Fruit fly (Drosophila melanogaster) whole organism, embryonic: ENCODE measurements around the gene CG33287.

Source experiments
- Awh ChIP-seq: fragments of 200-800 bp; sonication (Bioruptor generic); IDR thresholded peaks from 2 replicates; pipeline ENCODE4, ENCODE4 v1.3.6; 2022; ENCODE audit warnings: missing biosample characterization, missing genetic modification characterization
- B-H2 ChIP-seq: fragments of 200-800 bp; sonication (Bioruptor generic); optimal IDR thresholded peaks from 2 replicates; lab custom pipeline; 2018; ENCODE audit warnings: missing biosample characterization, mild to moderate bottlenecking, missing genetic modification characterization
- CG10565 ChIP-seq: fragments of 200-800 bp; sonication (Bioruptor generic); optimal IDR thresholded peaks from 3 replicates; lab custom pipeline; 2016; ENCODE audit warnings: missing biosample characterization, mild to moderate bottlenecking, missing genetic modification characterization
- CG11398 ChIP-seq: fragments of 200-800 bp; sonication (Bioruptor generic); optimal IDR thresholded peaks from 2 replicates; lab custom pipeline; 2016; ENCODE audit warnings: missing biosample characterization, missing genetic modification characterization
- CG1233 ChIP-seq: fragments of 200-800 bp; sonication (Bioruptor generic); optimal IDR thresholded peaks from 4 replicates; lab custom pipeline; 2018; ENCODE audit warnings: missing biosample characterization, mild to moderate bottlenecking, missing genetic modification characterization
- CG15011 ChIP-seq: fragments of 200-800 bp; sonication (Bioruptor generic); optimal IDR thresholded peaks from 3 replicates; lab custom pipeline; 2018; ENCODE audit warnings: missing biosample characterization, mild to moderate bottlenecking, missing genetic modification characterization
- CG1603 ChIP-seq: fragments of 200-800 bp; sonication (Bioruptor generic); optimal IDR thresholded peaks from 2 replicates; lab custom pipeline; 2019; ENCODE audit warnings: missing biosample characterization, mild to moderate bottlenecking, missing genetic modification characterization, moderate library complexity
- CG17829 ChIP-seq: fragments of 200-800 bp; optimal IDR thresholded peaks from 2 replicates; lab custom pipeline; 2019; ENCODE audit warnings: missing biosample characterization, mild to moderate bottlenecking, missing genetic modification characterization, moderate library complexity
- CG1832 ChIP-seq: fragments of 200-800 bp; sonication (Bioruptor generic); optimal IDR thresholded peaks from 2 replicates; lab custom pipeline; 2017; ENCODE audit warnings: missing biosample characterization, mild to moderate bottlenecking, missing genetic modification characterization, inconsistent platforms
- CG2129 ChIP-seq: fragments of 200-800 bp; sonication (Bioruptor generic); IDR thresholded peaks from 2 replicates; pipeline ENCODE4 v1.3.6; 2022; ENCODE audit warnings: missing biosample characterization, missing genetic modification characterization; ENCODE audit not compliant: partially characterized antibody
- CG3163 ChIP-seq: fragments of 200-800 bp; sonication (Bioruptor generic); optimal IDR thresholded peaks from 3 replicates; lab custom pipeline; 2016; ENCODE audit warnings: missing biosample characterization, missing genetic modification characterization
- CG32772 ChIP-seq: fragments of 200-800 bp; sonication (Bioruptor generic); IDR thresholded peaks from 2 replicates; pipeline ENCODE4 v1.3.6; 2022; ENCODE audit warnings: missing biosample characterization, missing genetic modification characterization
- CG33213 ChIP-seq: fragments of 200-800 bp; sonication (Bioruptor generic); optimal IDR thresholded peaks from 3 replicates; lab custom pipeline; 2016; ENCODE audit warnings: missing biosample characterization, missing genetic modification characterization
- CG33557 ChIP-seq: fragments of 200-800 bp; sonication (Bioruptor generic); optimal IDR thresholded peaks from 2 replicates; lab custom pipeline; 2019; ENCODE audit warnings: missing biosample characterization, mild to moderate bottlenecking, missing genetic modification characterization, moderate library complexity
- CG3407 ChIP-seq: fragments of 200-800 bp; sonication (Bioruptor generic); optimal IDR thresholded peaks from 2 replicates; lab custom pipeline; 2018; ENCODE audit warnings: missing biosample characterization, mild to moderate bottlenecking, missing genetic modification characterization
- CG3838 ChIP-seq: fragments of 200-800 bp; sonication (Bioruptor generic); optimal IDR thresholded peaks from 3 replicates; lab custom pipeline; 2016; ENCODE audit warnings: missing biosample characterization, missing genetic modification characterization
- CG42726 ChIP-seq: fragments of 200-800 bp; sonication (Bioruptor generic); IDR thresholded peaks from 2 replicates; pipeline ENCODE4 v1.3.6; 2022; ENCODE audit warnings: missing biosample characterization, missing genetic modification characterization; ENCODE audit not compliant: partially characterized antibody
- CG4328 ChIP-seq: fragments of 200-800 bp; sonication (Bioruptor generic); optimal IDR thresholded peaks from 3 replicates; lab custom pipeline; 2017; ENCODE audit warnings: missing biosample characterization, missing genetic modification reagents, missing genetic modification characterization
- CG5245 ChIP-seq: fragments of 200-800 bp; sonication (Bioruptor generic); optimal IDR thresholded peaks from 3 replicates; lab custom pipeline; 2016; ENCODE audit warnings: missing biosample characterization, missing genetic modification characterization
- CG8089 ChIP-seq: fragments of 200-800 bp; sonication (Bioruptor generic); optimal IDR thresholded peaks from 3 replicates; lab custom pipeline; 2016; ENCODE audit warnings: missing biosample characterization, missing genetic modification characterization
- CG8281 ChIP-seq: fragments of 200-800 bp; sonication (Bioruptor generic); optimal IDR thresholded peaks from 2 replicates; lab custom pipeline; 2018; ENCODE audit warnings: missing biosample characterization, mild to moderate bottlenecking, missing genetic modification characterization, moderate library complexity
- CG8944 ChIP-seq: fragments of 200-800 bp; sonication (Bioruptor generic); optimal IDR thresholded peaks from 3 replicates; lab custom pipeline; 2016; ENCODE audit warnings: missing biosample characterization, missing genetic modification characterization
- CG9215 ChIP-seq: fragments of 200-800 bp; sonication (Bioruptor generic); IDR thresholded peaks from 2 replicates; pipeline ENCODE4 v1.3.6; 2022; ENCODE audit warnings: missing biosample characterization, missing genetic modification characterization
- CG9609 ChIP-seq: fragments of 200-800 bp; sonication (Bioruptor generic); optimal IDR thresholded peaks from 3 replicates; lab custom pipeline; 2016; ENCODE audit warnings: missing biosample characterization, missing genetic modification characterization
- CkIIα-i1 ChIP-seq: fragments of 200-800 bp; sonication (Bioruptor generic); IDR thresholded peaks from 2 replicates; pipeline ENCODE4 v1.3.6; 2022; ENCODE audit warnings: missing biosample characterization, missing genetic modification characterization
- HLH3B ChIP-seq: fragments of 200-800 bp; sonication (Bioruptor generic); IDR thresholded peaks from 2 replicates; pipeline ENCODE4 v1.3.6; 2022; ENCODE audit warnings: missing biosample characterization, missing genetic modification characterization
- Mad ChIP-seq: fragments of 200-800 bp; sonication (Bioruptor generic); optimal IDR thresholded peaks from 2 replicates; lab custom pipeline; 2016; ENCODE audit warnings: missing biosample characterization, missing genetic modification characterization
- NK7.1 ChIP-seq: fragments of 200-800 bp; sonication (Bioruptor generic); optimal IDR thresholded peaks from 3 replicates; lab custom pipeline; 2016; ENCODE audit warnings: missing biosample characterization, missing genetic modification characterization
- Pdp1 ChIP-seq, 2 experiments: fragments of 200-800 bp; sonication (Bioruptor generic); optimal IDR thresholded peaks; 3 replicates each; lab custom pipeline; 2016; ENCODE audit warnings: missing biosample characterization in 2 of 2, missing genetic modification characterization in 2 of 2, mild to moderate bottlenecking in 1 of 2, moderate library complexity in 1 of 2
- Spps ChIP-seq: fragments of 200-800 bp; sonication (Bioruptor generic); optimal IDR thresholded peaks from 2 replicates; lab custom pipeline; 2018; ENCODE audit warnings: missing biosample characterization, mild to moderate bottlenecking, missing genetic modification characterization
- Trl ChIP-seq, 3 experiments: fragments of >200 bp in 2 of 3; fragments of 200-800 bp in 1 of 3; sonication (Bioruptor generic) in 1 of 3; optimal IDR thresholded peaks; 2 replicates in 1 of 3; 3 replicates in 2 of 3; lab custom pipeline; 2016 to 2017; ENCODE audit warnings: missing biosample characterization in 1 of 3, missing genetic modification characterization in 1 of 3
- ase ChIP-seq: fragments of 200-800 bp; sonication (Bioruptor generic); IDR thresholded peaks from 3 replicates; pipeline ENCODE4 v1.3.6; 2022; ENCODE audit warnings: missing biosample characterization, missing genetic modification characterization
- cad ChIP-seq: fragments of >200 bp; optimal IDR thresholded peaks from 2 replicates; lab custom pipeline; 2017; ENCODE audit warnings: missing biosample characterization, missing genetic modification characterization
- cas ChIP-seq: fragments of 200-800 bp; sonication (Bioruptor generic); IDR thresholded peaks from 2 replicates; pipeline ENCODE4 v1.3.6; 2022; ENCODE audit warnings: missing biosample characterization, missing genetic modification characterization
- ci ChIP-seq: fragments of 200-800 bp; sonication (Bioruptor generic); IDR thresholded peaks from 3 replicates; pipeline ENCODE4 v1.3.6; 2022; ENCODE audit warnings: missing biosample characterization, missing genetic modification characterization
- crol ChIP-seq: fragments of 200-800 bp; sonication (Bioruptor generic); IDR thresholded peaks from 2 replicates; pipeline ENCODE4 v1.3.6; 2022; ENCODE audit warnings: missing biosample characterization, missing genetic modification characterization
- dimm ChIP-seq: fragments of 200-800 bp; sonication (Bioruptor generic); IDR thresholded peaks from 2 replicates; pipeline ENCODE4 v1.3.6; 2022; ENCODE audit warnings: missing biosample characterization, missing genetic modification characterization
- en ChIP-seq: fragments of 200-800 bp; sonication (Bioruptor generic); optimal IDR thresholded peaks from 2 replicates; lab custom pipeline; 2016; ENCODE audit warnings: missing biosample characterization, missing genetic modification characterization
- fd3F ChIP-seq: fragments of 200-800 bp; sonication (Bioruptor generic); optimal IDR thresholded peaks from 2 replicates; lab custom pipeline; 2018; ENCODE audit warnings: missing biosample characterization, mild to moderate bottlenecking, missing genetic modification characterization, moderate library complexity
- fd64A ChIP-seq: fragments of 200-800 bp; sonication (Bioruptor generic); optimal IDR thresholded peaks from 3 replicates; lab custom pipeline; 2018; ENCODE audit warnings: missing biosample characterization, mild to moderate bottlenecking, missing genetic modification characterization
- ftz-f1 ChIP-seq: fragments of 200-800 bp; sonication (Bioruptor generic); optimal IDR thresholded peaks from 2 replicates; lab custom pipeline; 2016; ENCODE audit warnings: missing biosample characterization, missing genetic modification characterization
- gem ChIP-seq: fragments of 200-800 bp; sonication (Bioruptor generic); optimal IDR thresholded peaks from 2 replicates; lab custom pipeline; 2019; ENCODE audit warnings: missing biosample characterization, mild to moderate bottlenecking, missing genetic modification characterization, moderate library complexity
- jumu ChIP-seq: fragments of 200-800 bp; sonication (Bioruptor generic); optimal IDR thresholded peaks from 3 replicates; lab custom pipeline; 2016; ENCODE audit warnings: missing biosample characterization, missing genetic modification characterization
- lab ChIP-seq: fragments of 200-800 bp; sonication (Bioruptor generic); optimal IDR thresholded peaks from 3 replicates; lab custom pipeline; 2017; ENCODE audit warnings: missing biosample characterization, missing genetic modification characterization, mild to moderate bottlenecking, moderate library complexity, missing genetic modification reagents
- sc ChIP-seq, 3 experiments: fragments of >200 bp in 2 of 3; fragments of 200-800 bp in 1 of 3; sonication (Bioruptor generic) in 1 of 3; optimal IDR thresholded peaks; 2 replicates in 2 of 3; 3 replicates in 1 of 3; lab custom pipeline; 2017; ENCODE audit warnings: mild to moderate bottlenecking in 1 of 3, missing biosample characterization in 1 of 3, missing genetic modification characterization in 1 of 3, missing genetic modification reagents in 1 of 3
- shn ChIP-seq: fragments of 200-800 bp; sonication (Bioruptor generic); optimal IDR thresholded peaks from 3 replicates; lab custom pipeline; 2016; ENCODE audit warnings: missing biosample characterization, missing genetic modification characterization
- trem ChIP-seq: fragments of 200-800 bp; optimal IDR thresholded peaks from 3 replicates; lab custom pipeline; 2019; ENCODE audit warnings: missing biosample characterization, mild to moderate bottlenecking, missing genetic modification characterization, moderate library complexity
- wek ChIP-seq: fragments of 200-800 bp; sonication (Bioruptor generic); optimal IDR thresholded peaks from 3 replicates; lab custom pipeline; 2018; ENCODE audit warnings: missing biosample characterization, mild to moderate bottlenecking, missing genetic modification characterization, moderate library complexity
- zen ChIP-seq: fragments of 200-800 bp; sonication (Bioruptor generic); optimal IDR thresholded peaks from 3 replicates; lab custom pipeline; 2018; ENCODE audit warnings: missing biosample characterization, mild to moderate bottlenecking, missing genetic modification characterization, moderate library complexity
- zfh1 ChIP-seq: fragments of 200-800 bp; sonication (Bioruptor generic); IDR thresholded peaks from 3 replicates; pipeline ENCODE4 v1.3.6; 2022; ENCODE audit warnings: missing biosample characterization, missing genetic modification characterization

CG33287 gene

DNA sequence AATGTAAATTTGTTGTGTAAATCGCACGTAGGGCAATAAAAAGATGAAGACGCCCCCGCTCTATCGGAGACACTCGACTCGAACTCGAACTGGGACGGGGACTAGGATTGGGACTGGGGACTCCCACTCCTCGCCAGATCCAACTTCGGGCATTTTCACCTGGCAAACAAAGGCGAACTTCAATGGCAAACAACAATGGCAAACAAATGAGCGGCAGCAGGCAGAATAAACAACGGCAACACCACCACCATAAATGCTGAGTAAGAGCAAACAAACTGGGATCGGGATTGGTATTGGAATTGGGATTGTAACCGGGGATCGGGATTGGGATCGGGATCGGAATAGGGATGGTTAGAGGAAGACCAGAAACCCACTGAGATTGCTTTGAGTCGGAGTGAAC, 26.3 kb downstream of the CG33287 start (continued):
- peak; percentile 59 for TF ChIP-seq CG11398 (GFP tag; lab: Kevin White, UChicago)
- peak; percentile 3 for TF ChIP-seq trem (tag; lab: Kevin White, UChicago)
- TF ChIP-seq CG8089 = peak; percentile 62
- TF ChIP-seq CG3163 (GFP tag; lab: Kevin White, UChicago) = peak; percentile 17
- TF ChIP-seq Trl (optimal IDR thresholded peaks at IDR 0.05; lab: Kevin White, UChicago) = no peak
- peak; percentile 41 for TF ChIP-seq Trl (GFP tag; optimal IDR thresholded peaks at IDR 0.05; lab: Kevin White, UChicago)
- TF ChIP-seq fd64A = peak; percentile 31
- TF ChIP-seq zen (tag; lab: Kevin White, UChicago) = no peak
- no peak for TF ChIP-seq CG8281
- TF ChIP-seq crol (GFP tag; lab: Robert Waterston, UW) = no peak
- TF ChIP-seq CG32772 (GFP tag; lab: Robert Waterston, UW) = no peak
- TF ChIP-seq cad (GFP tag; lab: Kevin White, UChicago) = no peak
- peak; percentile 23 for TF ChIP-seq NK7.1 (GFP tag; lab: Kevin White, UChicago)
- TF ChIP-seq CG4328 (GFP tag; lab: Kevin White, UChicago) = peak; percentile 41
- peak; percentile 23 for TF ChIP-seq Spps
- TF ChIP-seq CG3838 = peak; percentile 9
- peak; percentile 44 for TF ChIP-seq gem
- peak; percentile 29; the same call in 1 of the 2 replicates for TF ChIP-seq HLH3B (GFP tag; lab: Robert Waterston, UW)
- TF ChIP-seq CG9609 (GFP tag; lab: Kevin White, UChicago) = peak; percentile 12
- peak; percentile 59; the same call in 2 of the 3 replicates for TF ChIP-seq zfh1
- TF ChIP-seq CG2129 (GFP tag; lab: Robert Waterston, UW) = no peak
- no peak for TF ChIP-seq ftz-f1 (GFP tag; lab: Kevin White, UChicago)
- TF ChIP-seq en (GFP tag; lab: Kevin White, UChicago) = no peak
- no peak for TF ChIP-seq CG42726 (GFP tag; lab: Robert Waterston, UW)
- TF ChIP-seq CG1233 (GFP tag; lab: Kevin White, UChicago) = peak; percentile 22
- TF ChIP-seq Pdp1 (GFP tag; optimal IDR thresholded peaks at IDR 0.05; lab: Kevin White, UChicago) = no peak
- no peak for TF ChIP-seq CG5245 (GFP tag; lab: Kevin White, UChicago)
- peak; percentile 47 for TF ChIP-seq shn (GFP tag; lab: Kevin White, UChicago)
- TF ChIP-seq CG17829 = peak; percentile 27
- no peak for TF ChIP-seq CG1832 (GFP tag; lab: Kevin White, UChicago)
- no peak for TF ChIP-seq CG8944 (GFP tag; lab: Kevin White, UChicago)
- no peak for TF ChIP-seq Mad (GFP tag; lab: Kevin White, UChicago)
- TF ChIP-seq CG33213 (GFP tag; lab: Kevin White, UChicago) = no peak
- TF ChIP-seq sc (optimal IDR thresholded peaks at IDR 0.05; lab: Kevin White, UChicago) = no peak
- TF ChIP-seq sc (GFP tag; optimal IDR thresholded peaks at IDR 0.05; lab: Kevin White, UChicago) = peak; percentile 61
- peak; percentile 61; the same call in 2 of the 3 replicates for TF ChIP-seq ci (GFP tag; lab: Robert Waterston, UW)
- no peak for TF ChIP-seq B-H2
- TF ChIP-seq CG3407 = peak; percentile 76
- peak; percentile 6 for TF ChIP-seq jumu (GFP tag; lab: Kevin White, UChicago)
- TF ChIP-seq Awh (GFP tag; lab: Robert Waterston, UW) = 0 out of 2 replicates have a peak, but pooled peaks have one; percentile 29
- peak; percentile 73 for TF ChIP-seq CG33557 (GFP tag; lab: Kevin White, UChicago)
- no peak for TF ChIP-seq CG10565 (GFP tag; lab: Kevin White, UChicago)
- peak; percentile 66 for TF ChIP-seq CG1603
- peak; percentile 66 for TF ChIP-seq wek (GFP tag; lab: Kevin White, UChicago)
- TF ChIP-seq dimm = no peak
- TF ChIP-seq CG15011 (GFP tag; lab: Kevin White, UChicago) = no peak
- TF ChIP-seq fd3F (GFP tag; lab: Kevin White, UChicago) = no peak
- TF ChIP-seq ase (GFP tag; lab: Robert Waterston, UW) = no peak
- no peak for TF ChIP-seq cas
- TF ChIP-seq CG9215 = no peak
- TF ChIP-seq lab (GFP tag; lab: Kevin White, UChicago) = peak; percentile 8
- TF ChIP-seq CkIIα-i1 = no peak
